Worm (Caenorhabditis elegans) whole organism, midembryonic: ENCODE results near the gene C02F5.12.

Experiments
- T22C8.4 ChIP-seq: fragments of 200-800 bp; sonication (Bioruptor generic); IDR thresholded peaks from 2 replicates; pipeline ENCODE4 v1.3.6; 2022; ENCODE audit warnings: missing genetic modification characterization, missing compliant biosample characterization
- klf-2 ChIP-seq: fragments of 200-800 bp; sonication (Bioruptor generic); conservative IDR thresholded peaks from 2 replicates; pipeline ENCODE4 v1.3.6; 2022; ENCODE audit warnings: missing genetic modification reagents, missing genetic modification characterization, missing compliant biosample characterization
- ref-1 ChIP-seq: fragments of 200-800 bp; sonication (Bioruptor generic); conservative IDR thresholded peaks from 2 replicates; pipeline ENCODE4 v1.3.6; 2022; ENCODE audit warnings: missing genetic modification reagents, missing genetic modification characterization, missing compliant biosample characterization
- tab-1 ChIP-seq: fragments of 200-800 bp; sonication (Bioruptor generic); IDR thresholded peaks from 2 replicates; pipeline ENCODE4 v1.3.6; 2022; ENCODE audit warnings: missing genetic modification characterization, missing compliant biosample characterization
- ztf-23 ChIP-seq: fragments of 200-800 bp; sonication (Bioruptor generic); IDR thresholded peaks from 2 replicates; pipeline ENCODE4 v1.3.6; 2022; ENCODE audit warnings: missing genetic modification reagents, missing genetic modification characterization, missing compliant biosample characterization
- ztf-29 ChIP-seq: fragments of 200-800 bp; sonication (Bioruptor generic); IDR thresholded peaks from 2 replicates; pipeline ENCODE4 v1.3.6; 2022; ENCODE audit warnings: missing genetic modification reagents, missing genetic modification characterization, missing compliant biosample characterization

DNA sequence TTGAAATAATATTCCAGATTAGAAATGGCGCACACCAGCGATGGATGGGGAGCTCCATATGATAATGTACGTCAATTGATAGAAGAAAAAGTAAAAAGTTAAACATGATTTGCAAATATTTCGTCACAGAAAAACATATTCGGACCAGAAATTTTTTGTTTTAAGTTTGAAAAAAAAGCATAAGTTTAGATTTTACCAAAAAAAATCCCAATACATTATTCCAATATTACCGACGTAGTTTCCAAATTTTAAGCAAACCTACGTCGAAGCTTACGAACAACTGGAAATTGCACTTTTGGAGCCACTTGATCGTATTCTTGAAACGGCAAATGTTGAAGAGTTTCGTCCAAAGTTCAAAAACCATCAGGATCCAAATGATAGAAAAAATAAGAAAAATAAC lies 10.2 kb downstream of the C02F5.12 start, which contains the start of gene henn-1:
- TF ChIP-seq klf-2 (no peak), ztf-29 (GFP tag; lab: Robert Waterston, UW) (no peak), ztf-23 (no peak), ref-1 (GFP tag; lab: Robert Waterston, UW) (no peak), tab-1 (GFP tag; lab: Robert Waterston, UW) (no peak), T22C8.4 (GFP tag; lab: Robert Waterston, UW) (no peak)
